Fruit fly (Drosophila melanogaster) ovary, adult (tissue): ENCODE measurements around the gene Tace.
A peak's percentile ranks its signal among the peaks of the same experiment; 100 is the strongest.

Experiments
- CG17801 ChIP-seq: fragments of 200-800 bp; optimal IDR thresholded peaks from 2 replicates; lab custom pipeline; 2019; ENCODE audit warnings: missing biosample characterization, mild to moderate bottlenecking, missing genetic modification characterization, moderate library complexity; ENCODE audit not compliant: partially characterized antibody

Tace gene

DNA sequence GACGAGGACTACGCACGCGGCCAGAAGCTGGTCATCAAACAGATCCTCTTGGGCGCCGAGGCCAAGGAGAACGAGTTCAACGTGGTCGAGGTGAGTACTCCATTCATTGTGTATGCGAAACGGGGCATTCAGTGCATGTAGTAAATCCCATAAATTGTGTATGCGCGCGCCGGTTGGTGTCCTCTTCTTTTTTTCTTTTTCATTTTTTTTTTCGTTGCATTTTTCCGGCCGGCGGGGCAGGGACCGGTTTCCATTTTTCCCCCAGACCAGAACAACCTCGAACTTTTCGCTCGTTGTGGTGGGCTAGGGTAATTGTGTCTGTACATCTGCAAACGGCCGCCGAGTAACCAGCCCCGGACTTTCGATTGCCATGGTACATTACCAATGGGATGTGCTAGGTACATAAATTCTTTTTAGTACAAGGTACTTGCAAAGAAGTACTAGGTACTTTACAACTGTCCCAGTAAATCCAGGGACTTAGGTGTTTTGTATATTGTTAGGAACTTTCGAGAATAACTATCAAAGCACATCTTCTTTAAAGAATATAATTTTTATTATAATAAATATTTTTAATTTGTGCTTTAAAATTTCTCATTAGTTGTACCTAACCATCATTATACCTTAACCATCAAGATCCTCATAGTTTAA, 5.1 kb downstream of the Tace start:
- TF ChIP-seq CG17801, result no peak

DNA sequence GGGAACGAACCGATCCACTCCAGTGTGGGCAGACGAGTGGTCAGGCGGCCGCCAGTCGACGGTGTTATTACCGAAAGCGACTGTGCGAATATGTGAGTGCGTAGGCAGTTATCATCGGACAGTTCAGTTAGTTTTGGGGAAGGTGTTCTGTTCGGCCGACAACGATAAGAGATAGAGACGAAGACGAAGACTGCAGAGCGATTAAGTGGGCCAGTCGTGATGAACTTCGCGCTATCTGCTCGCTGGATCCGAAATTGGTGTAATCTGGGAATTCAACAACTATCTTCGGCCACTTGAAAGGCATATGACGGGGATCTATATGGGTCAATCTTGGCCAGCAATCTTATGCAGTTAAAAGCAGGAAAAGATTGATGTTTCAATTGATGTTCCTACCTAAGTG, 8.8 kb downstream of the Tace start, which contains the start of gene CG7912:
Gene CG7912, minus strand, starts transcription at position 17 of the 400 bp plus-strand sequence.
- TF ChIP-seq CG17801, result no peak

DNA sequence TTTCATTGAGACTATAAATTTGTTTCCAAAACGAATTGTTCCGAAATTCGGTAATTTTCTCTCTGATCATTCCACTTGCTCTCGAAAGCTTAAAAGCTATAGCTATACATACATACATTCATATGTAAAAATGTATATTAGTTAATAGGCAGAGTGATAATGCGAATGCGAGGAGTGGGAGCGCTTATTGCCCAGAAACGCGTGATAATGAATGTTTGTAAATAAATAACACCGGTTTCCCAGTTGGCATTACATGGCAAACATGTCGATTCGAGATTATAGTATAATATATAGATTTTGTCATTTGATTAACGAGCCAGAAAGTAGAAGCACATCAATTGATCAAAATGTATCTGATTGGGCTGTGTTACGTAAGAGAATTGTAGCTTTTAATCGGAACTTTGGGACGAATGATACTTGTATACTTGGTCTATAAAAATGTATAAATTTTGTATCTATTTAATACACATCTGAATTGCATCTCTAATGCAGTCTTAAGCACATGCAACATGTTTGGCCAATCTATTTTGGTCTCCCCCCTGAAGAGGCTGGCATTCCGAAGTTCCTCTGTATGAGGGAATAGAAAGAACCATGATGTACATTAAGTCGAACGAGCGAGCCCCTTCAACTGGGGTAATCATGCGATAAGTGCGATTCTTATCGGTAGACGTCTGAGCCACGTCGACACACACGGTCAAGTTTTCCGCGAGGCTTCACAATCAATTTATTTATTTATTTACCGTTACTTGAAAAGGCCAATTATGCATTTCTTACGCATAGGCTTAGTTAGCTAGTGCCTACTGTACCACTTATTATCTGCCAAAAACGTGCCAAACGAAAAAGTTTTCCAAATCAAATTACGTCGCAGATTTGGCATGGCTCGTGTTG, 12.5 kb downstream of the Tace start:
- TF ChIP-seq CG17801, result no peak

DNA sequence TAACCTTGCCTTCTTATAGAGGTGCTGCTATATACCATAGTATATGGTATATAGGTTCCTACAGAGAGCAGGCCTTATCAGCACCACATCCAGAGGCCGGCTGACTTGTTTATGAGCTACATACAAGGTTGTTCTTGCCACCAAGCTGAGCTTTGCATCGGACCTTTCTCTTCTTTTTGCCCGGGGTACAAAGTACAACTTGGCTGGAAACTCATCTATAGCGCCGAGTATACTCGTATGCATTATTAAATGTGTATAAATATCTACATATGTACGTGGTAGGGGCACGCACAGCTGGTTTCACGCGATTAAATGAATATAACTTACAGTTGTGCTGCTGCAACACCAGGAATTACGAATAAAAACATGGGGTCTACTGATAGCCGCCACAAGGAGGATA, 13.6 kb downstream of the Tace start:
- TF ChIP-seq CG17801, result no peak

DNA sequence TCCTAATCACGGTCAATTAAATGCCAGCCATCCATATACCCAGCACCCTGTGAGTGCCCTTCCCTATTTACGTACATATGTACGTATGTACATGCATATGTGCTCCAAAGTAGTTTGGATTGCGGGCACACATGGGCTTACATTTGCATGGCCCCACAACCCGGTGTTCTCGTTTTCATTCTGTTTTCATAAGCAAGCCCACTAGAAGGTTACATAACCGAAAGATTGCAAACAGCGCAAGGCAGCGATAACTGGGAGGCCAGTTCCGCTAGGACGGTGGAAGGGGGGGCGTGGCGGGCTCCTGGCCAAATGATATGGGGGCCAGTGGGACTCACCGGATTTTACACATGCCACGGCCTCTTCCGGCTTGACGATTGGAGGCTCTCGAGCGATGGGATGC, 14.2 kb downstream of the Tace start:
- no peak for TF ChIP-seq CG17801

DNA sequence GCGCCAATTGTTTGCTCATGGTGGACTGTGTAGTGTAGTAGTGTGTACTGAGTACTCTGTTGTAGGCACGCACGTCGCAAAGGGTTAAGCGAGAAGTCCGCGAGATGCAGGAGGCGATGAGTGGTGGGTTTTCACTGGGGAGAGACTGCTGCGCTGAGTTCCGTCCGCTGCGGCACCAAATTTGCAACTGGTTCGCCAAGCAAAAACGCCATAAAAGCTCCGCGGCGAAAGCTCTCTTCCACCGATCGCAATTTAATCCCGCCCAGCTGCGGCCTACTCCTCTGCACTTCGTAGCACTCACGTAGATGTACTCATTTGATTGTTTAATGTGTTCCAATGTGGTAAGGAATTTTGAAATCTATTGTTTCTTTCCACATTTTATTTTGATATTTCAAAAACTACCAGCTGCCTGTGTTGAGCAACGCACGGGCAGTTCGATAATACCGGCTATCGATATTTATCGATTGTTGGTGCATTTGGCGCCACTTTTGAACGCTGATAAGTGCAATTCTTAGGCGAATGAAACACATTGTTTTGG, 14.7 kb downstream of the Tace start, which contains the start of gene CG7920:
Gene CG7920, minus strand, starts transcription at position 308 of the 538 bp plus-strand sequence.
- peak; percentile 60 for TF ChIP-seq CG17801

DNA sequence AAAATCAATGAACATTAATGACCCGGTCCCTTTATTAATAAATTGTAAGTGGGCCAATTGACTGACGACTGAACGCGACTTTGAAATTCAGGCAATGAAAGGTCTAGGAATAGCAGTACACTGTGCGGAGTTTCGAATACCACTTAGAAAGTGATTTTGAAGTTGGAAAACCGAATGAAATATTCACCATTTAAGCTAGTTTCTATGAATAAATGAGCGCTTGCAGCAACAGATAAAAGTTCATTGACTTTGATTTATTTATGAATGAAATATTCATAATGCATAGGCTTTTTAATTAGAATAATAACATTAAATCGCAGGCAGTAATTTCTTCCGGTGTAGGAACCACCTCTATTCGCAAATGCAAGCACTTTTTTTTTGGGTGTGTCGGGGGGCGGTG, 20.7 kb downstream of the Tace start:
- TF ChIP-seq CG17801, result no peak

DNA sequence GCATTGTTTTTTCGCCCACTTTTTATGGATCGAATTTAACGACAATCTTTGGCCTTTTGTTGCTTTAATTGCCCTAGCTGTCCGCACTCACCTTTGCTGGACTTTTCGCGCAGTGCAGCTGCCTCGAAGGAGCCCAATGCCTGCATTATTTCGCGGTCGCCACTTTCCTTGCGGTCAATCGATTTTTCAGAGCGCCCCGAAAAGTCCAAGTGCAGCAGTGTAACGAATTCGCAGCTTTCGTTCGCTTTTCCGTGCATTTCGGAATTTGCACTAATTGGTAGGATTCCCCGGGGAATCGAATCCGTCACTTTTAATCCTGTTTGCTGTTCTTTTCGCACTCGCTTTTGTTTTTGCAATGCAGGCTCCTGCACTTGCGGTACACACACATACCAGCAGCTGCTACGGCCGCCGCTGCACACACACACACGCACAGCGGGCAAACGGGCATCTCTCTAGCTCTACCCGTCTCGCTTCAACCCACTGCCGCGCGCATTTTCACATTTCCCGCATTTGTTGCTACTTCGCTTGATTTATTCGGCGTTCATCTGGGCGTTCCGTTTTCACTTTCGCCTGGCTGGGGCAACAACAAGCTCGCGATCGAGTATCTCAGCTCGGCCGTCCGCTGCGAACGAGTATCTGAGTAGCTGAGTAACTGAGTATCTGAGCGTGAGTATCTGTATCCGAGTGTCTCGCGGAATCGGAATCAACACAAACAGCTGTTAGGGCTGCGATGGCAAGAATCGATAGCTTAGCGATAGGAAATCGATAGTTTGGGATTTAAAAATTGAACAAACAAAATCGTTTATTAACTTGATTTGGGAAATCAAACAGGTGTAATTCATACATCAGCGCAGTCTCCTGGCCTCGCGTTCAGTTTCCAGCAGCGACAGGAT, 21.5 kb downstream of the Tace start, which contains the start of gene Mgat2:
Gene Mgat2, minus strand, starts transcription at position 663 of the 893 bp plus-strand sequence.
- TF ChIP-seq CG17801, result peak; percentile 36

DNA sequence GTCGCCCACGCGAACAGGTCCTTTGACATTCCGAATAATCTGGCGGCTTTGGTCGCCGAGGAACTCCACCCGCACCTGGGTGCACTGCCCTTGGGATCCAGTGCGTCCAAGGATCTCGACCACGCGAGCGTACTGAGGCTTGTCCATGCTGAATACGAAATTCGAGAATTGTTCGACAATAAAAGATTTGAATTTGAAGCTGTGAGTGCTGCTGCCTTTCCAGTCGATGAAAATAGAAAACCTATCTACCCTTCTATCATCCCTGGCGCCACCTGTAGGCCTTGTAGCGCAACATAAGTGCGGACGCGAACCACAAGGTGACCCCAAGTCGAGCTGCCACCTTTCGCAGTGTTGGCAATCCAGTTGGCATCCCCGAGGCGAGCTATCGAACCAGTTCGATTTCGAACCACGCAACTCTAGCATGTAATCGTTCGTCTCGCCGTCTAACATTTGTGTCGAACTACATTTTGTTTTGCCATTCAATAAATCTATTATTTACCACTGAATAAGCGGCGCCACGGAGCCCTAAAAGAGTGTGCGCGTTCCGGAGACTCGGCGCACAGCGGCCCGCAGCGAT, 22.2 kb downstream of the Tace start, which contains the start of the genes RpS28a and Axn:
Gene RpS28a, minus strand, starts transcription at position 197 of the 577 bp plus-strand sequence.
Gene Axn, plus strand, starts transcription at position 391 of the 577 bp plus-strand sequence.
- TF ChIP-seq CG17801, result no peak

DNA sequence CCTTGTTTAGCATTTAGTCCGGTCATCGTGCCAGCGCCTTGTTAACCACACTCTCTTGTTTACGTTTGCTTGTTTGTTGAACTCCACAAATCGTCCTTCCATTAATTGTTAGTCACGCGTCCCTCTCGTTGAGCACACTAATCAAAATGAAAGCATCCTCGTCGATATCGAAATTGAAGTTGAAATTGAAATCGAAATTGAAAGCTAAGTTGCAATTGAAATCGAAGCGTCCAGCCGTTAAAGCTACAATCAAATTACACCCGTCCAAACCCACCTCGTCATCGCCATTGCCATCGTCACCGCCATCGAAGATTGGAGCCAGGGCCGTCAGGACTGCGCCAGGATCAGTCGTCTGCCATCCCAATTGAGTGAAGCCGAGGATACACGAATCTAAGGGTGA, 23.1 kb downstream of the Tace start:
- TF ChIP-seq CG17801, result no peak

DNA sequence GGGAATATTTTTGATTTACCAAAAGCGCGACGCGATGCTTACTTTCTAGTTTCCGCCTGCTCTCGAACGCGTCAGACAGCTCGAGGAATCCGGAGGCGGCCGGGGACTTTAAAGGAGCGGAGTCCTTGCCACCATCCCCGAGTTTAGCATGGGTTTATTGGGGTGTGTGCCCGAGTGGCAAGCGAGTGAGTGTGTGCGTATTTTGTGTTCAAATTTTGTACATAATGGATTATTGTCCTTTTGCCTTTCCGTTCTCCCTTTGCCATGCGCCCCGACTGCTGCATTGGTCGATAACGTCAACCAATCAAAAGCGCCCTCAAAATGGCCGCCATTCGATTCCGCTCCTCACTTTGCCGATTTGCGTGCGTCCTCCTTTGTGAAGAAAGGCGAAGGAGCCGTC, 29.7 kb downstream of the Tace start:
- no peak for TF ChIP-seq CG17801

DNA sequence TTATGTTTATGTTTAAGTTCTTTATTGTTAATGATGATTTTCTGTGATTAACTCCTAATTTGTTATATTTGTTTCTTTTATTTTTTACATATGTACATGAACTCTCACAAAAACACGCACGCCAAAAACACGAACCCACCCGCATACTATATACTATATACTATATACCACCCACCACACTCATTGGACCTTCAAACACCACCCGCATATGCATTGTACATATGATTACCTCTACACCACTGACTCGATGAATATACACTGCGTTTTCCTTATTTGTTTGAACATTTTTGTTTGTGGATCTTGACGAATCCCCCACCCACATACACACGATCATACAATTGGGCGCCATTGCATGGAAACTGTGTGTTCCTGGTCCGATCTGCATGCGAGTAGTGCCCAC, 32.0 kb downstream of the Tace start:
- no peak for TF ChIP-seq CG17801

DNA sequence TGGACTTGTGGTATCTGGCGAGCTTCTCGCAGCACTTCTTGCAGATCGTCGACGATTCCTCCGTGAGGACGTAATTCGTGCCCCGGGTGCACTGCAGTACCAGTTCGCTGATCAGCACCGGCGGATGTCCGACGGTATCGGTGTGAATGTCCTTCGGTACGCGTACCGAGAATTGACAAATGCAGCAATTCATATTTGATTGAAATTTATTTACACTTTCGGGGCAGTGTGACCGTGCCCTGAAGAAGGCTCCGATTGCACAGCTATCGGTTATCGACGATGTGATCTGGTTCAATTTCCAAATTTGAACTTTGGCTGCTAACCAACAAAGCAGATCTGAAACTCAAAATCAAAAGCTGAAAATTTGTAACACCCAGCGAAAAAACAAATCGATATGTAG, 36.3 kb downstream of the Tace start, which contains the start of gene ZIPIC:
Gene ZIPIC, minus strand, starts transcription at position 262 of the 400 bp plus-strand sequence.
- TF ChIP-seq CG17801, result no peak

DNA sequence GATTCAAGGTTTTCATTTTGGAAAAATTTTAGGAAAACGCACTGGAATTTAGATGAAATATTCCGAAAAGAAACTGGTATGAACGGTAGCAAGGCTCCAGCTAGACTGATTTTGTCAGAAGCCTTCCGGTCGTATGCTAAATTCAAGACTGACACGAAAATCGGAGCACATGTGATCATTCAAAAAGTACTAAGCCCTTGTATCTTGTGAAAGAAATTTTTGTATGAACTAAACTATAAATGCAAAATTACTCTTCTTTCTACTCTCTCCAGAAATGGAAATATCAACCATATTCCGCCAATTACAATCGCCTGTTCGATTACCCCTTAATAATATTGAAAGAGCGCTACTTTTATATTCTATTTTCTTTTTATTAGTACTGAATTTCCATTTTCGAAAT, 37.3 kb downstream of the Tace start, which contains the start of gene ocn:
Gene ocn, minus strand, starts transcription at position 101 of the 400 bp plus-strand sequence.
- TF ChIP-seq CG17801, result no peak

DNA sequence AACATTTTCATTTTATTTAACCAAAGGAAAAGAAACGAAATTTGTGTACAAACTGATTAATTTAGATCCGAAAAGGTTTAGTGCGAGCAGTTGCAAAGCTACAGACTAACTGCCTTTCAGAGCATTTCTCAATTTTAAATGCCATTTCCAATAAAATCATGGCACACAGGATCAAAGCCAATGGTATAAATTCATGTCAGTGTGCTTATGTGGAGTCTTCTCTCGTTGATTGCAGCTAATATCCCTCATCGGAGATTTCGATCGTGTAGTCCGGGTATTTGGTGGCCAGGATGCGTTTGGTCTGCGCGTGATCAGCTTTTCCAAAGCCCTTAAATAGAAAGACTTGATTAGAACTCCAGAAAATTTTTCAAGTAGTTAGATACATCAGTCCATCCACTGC, 38.3 kb downstream of the Tace start, which contains the start of gene janB:
Gene janB, minus strand, starts transcription at position 101 of the 400 bp plus-strand sequence.
- TF ChIP-seq CG17801, result no peak
